Worm (Caenorhabditis elegans) whole organism, late embryonic: Measurements from ENCODE around the gene lsm-7.
"Not testable (repeated sequence)": the region's sequence is repeated elsewhere in the genome, so short reads cannot be mapped to it uniquely, and the experiment has no call there.

Experiments used
- C08G9.2 ChIP-seq: sonication (generic microtip); optimal IDR thresholded peaks from 2 replicates; lab custom pipeline; 2016; ENCODE audit warnings: mild to moderate bottlenecking, missing genetic modification characterization, moderate library complexity, missing compliant biosample characterization
- F13H6.1 ChIP-seq: sonication (generic microtip); optimal IDR thresholded peaks from 2 replicates; lab custom pipeline; 2016; ENCODE audit warnings: missing genetic modification characterization, missing compliant biosample characterization
- K02D7.2 ChIP-seq: sonication (generic microtip); optimal IDR thresholded peaks from 2 replicates; lab custom pipeline; 2017; ENCODE audit warnings: mild to moderate bottlenecking, missing genetic modification characterization, missing compliant biosample characterization
- K09A11.1 ChIP-seq: sonication (generic microtip); optimal IDR thresholded peaks from 2 replicates; lab custom pipeline; 2017; ENCODE audit warnings: antibody characterized with exemption, mild to moderate bottlenecking, missing genetic modification characterization, missing compliant biosample characterization; ENCODE audit not compliant: insufficient read depth
- T23F11.4 ChIP-seq: fragments of 200-800 bp; sonication (Bioruptor generic); optimal IDR thresholded peaks from 2 replicates; lab custom pipeline; 2018; ENCODE audit warnings: mild to moderate bottlenecking, missing genetic modification characterization, missing compliant biosample characterization
- ama-1 ChIP-seq: fragments of 150-350 bp; optimal IDR thresholded peaks from 2 replicates; lab custom pipeline; 2014
- ceh-14 ChIP-seq: sonication (generic microtip); optimal IDR thresholded peaks from 2 replicates; lab custom pipeline; 2016; ENCODE audit warnings: missing genotype, missing genetic modification characterization, missing compliant biosample characterization
- ceh-18 ChIP-seq: sonication (generic microtip); optimal IDR thresholded peaks from 2 replicates; lab custom pipeline; 2016; ENCODE audit warnings: missing genetic modification characterization, missing compliant biosample characterization
- ceh-22 ChIP-seq: sonication (generic microtip); optimal IDR thresholded peaks from 2 replicates; lab custom pipeline; 2017; ENCODE audit warnings: missing biosample characterization, missing genetic modification characterization
- ceh-30 ChIP-seq: fragments of 150-350 bp; optimal IDR thresholded peaks from 2 replicates; lab custom pipeline; 2014; ENCODE audit warnings: missing biosample characterization, missing genetic modification characterization
- ceh-31 ChIP-seq: sonication (generic microtip); optimal IDR thresholded peaks from 2 replicates; lab custom pipeline; 2016; ENCODE audit warnings: missing genetic modification characterization, missing compliant biosample characterization
- elt-2 ChIP-seq: sonication (generic microtip); optimal IDR thresholded peaks from 2 replicates; lab custom pipeline; 2016; ENCODE audit warnings: missing genetic modification reagents, missing genetic modification characterization, missing compliant biosample characterization
- elt-4 ChIP-seq: sonication (generic microtip); optimal IDR thresholded peaks from 2 replicates; lab custom pipeline; 2016; ENCODE audit warnings: missing genetic modification characterization, missing compliant biosample characterization
- ets-4 ChIP-seq: sonication (generic microtip); optimal IDR thresholded peaks from 2 replicates; lab custom pipeline; 2016; ENCODE audit warnings: missing genetic modification characterization, missing compliant biosample characterization
- eyg-1 ChIP-seq: sonication (generic microtip); optimal IDR thresholded peaks from 2 replicates; lab custom pipeline; 2016; ENCODE audit warnings: missing genotype, missing genetic modification characterization, missing compliant biosample characterization
- fax-1 ChIP-seq: sonication (generic microtip); optimal IDR thresholded peaks from 2 replicates; lab custom pipeline; 2016; ENCODE audit warnings: missing genotype, missing genetic modification characterization, missing compliant biosample characterization
- fkh-6 ChIP-seq: sonication (generic microtip); optimal IDR thresholded peaks from 2 replicates; lab custom pipeline; 2016; ENCODE audit warnings: missing genetic modification characterization, missing compliant biosample characterization
- gmeb-2 ChIP-seq: sonication (generic microtip); optimal IDR thresholded peaks from 2 replicates; lab custom pipeline; 2016; ENCODE audit warnings: missing genetic modification characterization, inconsistent platforms, missing compliant biosample characterization
- hlh-13 ChIP-seq: fragments of 200-800 bp; sonication (Bioruptor generic); optimal IDR thresholded peaks from 2 replicates; lab custom pipeline; 2018; ENCODE audit warnings: mild to moderate bottlenecking, missing genetic modification characterization, missing compliant biosample characterization
- hlh-15 ChIP-seq: sonication (generic microtip); optimal IDR thresholded peaks from 2 replicates; lab custom pipeline; 2016; ENCODE audit warnings: missing genetic modification characterization, missing compliant biosample characterization
- hlh-6 ChIP-seq: sonication (generic microtip); optimal IDR thresholded peaks from 2 replicates; lab custom pipeline; 2016; ENCODE audit warnings: missing genotype, missing genetic modification characterization, missing compliant biosample characterization
- hlh-8 ChIP-seq: sonication (generic microtip); optimal IDR thresholded peaks from 2 replicates; lab custom pipeline; 2016; ENCODE audit warnings: missing genotype, missing genetic modification characterization, missing compliant biosample characterization
- lim-6 ChIP-seq: sonication (generic microtip); optimal IDR thresholded peaks from 2 replicates; lab custom pipeline; 2016; ENCODE audit warnings: missing genetic modification characterization, missing compliant biosample characterization
- lin-11 ChIP-seq: fragments of 200-800 bp; sonication (Bioruptor generic); optimal IDR thresholded peaks from 2 replicates; lab custom pipeline; 2018; ENCODE audit warnings: mild to moderate bottlenecking, missing genetic modification characterization, missing compliant biosample characterization
- madf-2 ChIP-seq: sonication (generic microtip); optimal IDR thresholded peaks from 2 replicates; lab custom pipeline; 2017; ENCODE audit warnings: missing genetic modification characterization, missing compliant biosample characterization
- nhr-232 ChIP-seq: sonication (generic microtip); optimal IDR thresholded peaks from 2 replicates; lab custom pipeline; 2016; ENCODE audit warnings: missing genetic modification characterization, missing compliant biosample characterization
- npax-4 ChIP-seq: sonication (generic microtip); optimal IDR thresholded peaks from 2 replicates; lab custom pipeline; 2016; ENCODE audit warnings: missing genetic modification characterization, missing compliant biosample characterization
- pat-9 ChIP-seq: fragments of 200-800 bp; sonication (Bioruptor generic); optimal IDR thresholded peaks from 2 replicates; lab custom pipeline; 2018; ENCODE audit warnings: mild to moderate bottlenecking, missing genetic modification characterization, moderate library complexity, missing compliant biosample characterization
- pha-2 ChIP-seq: sonication (generic microtip); optimal IDR thresholded peaks from 2 replicates; lab custom pipeline; 2017; ENCODE audit warnings: mild to moderate bottlenecking, missing genetic modification characterization, missing compliant biosample characterization
- pha-4 ChIP-seq: fragments of 150-350 bp; optimal IDR thresholded peaks from 2 replicates; lab custom pipeline; 2018; ENCODE audit warnings: missing biosample characterization, missing genetic modification reagents, missing genetic modification characterization
- pqm-1 ChIP-seq: sonication (generic microtip); optimal IDR thresholded peaks from 2 replicates; lab custom pipeline; 2016; ENCODE audit warnings: missing genetic modification characterization, missing compliant biosample characterization
- pros-1 ChIP-seq: fragments of 150-350 bp; optimal IDR thresholded peaks from 2 replicates; lab custom pipeline; 2014; ENCODE audit warnings: missing biosample characterization, missing genetic modification reagents, missing genetic modification characterization
- sox-4 ChIP-seq: sonication (generic microtip); optimal IDR thresholded peaks from 2 replicates; lab custom pipeline; 2017; ENCODE audit warnings: mild to moderate bottlenecking, missing genetic modification characterization, inconsistent platforms, missing compliant biosample characterization
- syd-9 ChIP-seq: sonication (generic microtip); optimal IDR thresholded peaks from 2 replicates; lab custom pipeline; 2016; ENCODE audit warnings: mild to moderate bottlenecking, missing genetic modification characterization, moderate library complexity, missing compliant biosample characterization
- tbx-2 ChIP-seq: sonication (generic microtip); optimal IDR thresholded peaks from 2 replicates; lab custom pipeline; 2016; ENCODE audit warnings: missing genetic modification characterization, missing compliant biosample characterization
- ttx-3 ChIP-seq: sonication (generic microtip); optimal IDR thresholded peaks from 2 replicates; lab custom pipeline; 2016; ENCODE audit warnings: missing genetic modification reagents, missing genetic modification characterization, missing compliant biosample characterization
- unc-3 ChIP-seq, 2 experiments: fragments of 200-800 bp in 1 of 2; sonication (Bioruptor generic) in 1 of 2; sonication (generic microtip) in 1 of 2; conservative IDR thresholded peaks in 1 of 2; optimal IDR thresholded peaks in 1 of 2; 2 replicates each; pipeline versions ENCODE4 v1.3.6 to Lab custom; 2016 to 2022; ENCODE audit warnings: missing compliant biosample characterization in 2 of 2, missing genetic modification characterization in 2 of 2, missing genetic modification reagents in 1 of 2
- unc-55 ChIP-seq: sonication (generic microtip); optimal IDR thresholded peaks from 2 replicates; lab custom pipeline; 2017; ENCODE audit warnings: missing biosample characterization, missing genetic modification reagents, missing genetic modification characterization
- unc-86 ChIP-seq: sonication (generic microtip); optimal IDR thresholded peaks from 2 replicates; lab custom pipeline; 2016; ENCODE audit warnings: missing genetic modification characterization, missing compliant biosample characterization
- ztf-16 ChIP-seq: sonication (generic microtip); optimal IDR thresholded peaks from 2 replicates; lab custom pipeline; 2017; ENCODE audit warnings: missing genetic modification characterization, missing compliant biosample characterization

Gene lsm-7

ce11 chrIV:10954955-10955354 is 21.7 kb downstream of the lsm-7 start, which contains the start of gene Y69E1A.4:
Gene Y69E1A.4 (plus strand): TSS chrIV:10955255.
- not testable (repeated sequence) for TF ChIP-seq unc-86; F13H6.1 (tag; lab: Kevin White, UChicago); lim-6 (tag; lab: Kevin White, UChicago)

- no peak for TF ChIP-seq eyg-1
- peak; percentile 22 for TF ChIP-seq tbx-2 (tag; lab: Kevin White, UChicago)
- TF ChIP-seq lin-11 (tag; lab: Kevin White, UChicago): no peak
- peak; percentile 14 for TF ChIP-seq unc-55
Observed at ce11 chrIV:10957583-10958229, 24.4 kb downstream of the lsm-7 start, which contains the start of gene Y69E1A.5. Gene Y69E1A.5 (minus strand): TSS chrIV:10957655.

ce11 chrIV:10958230-10958588 is 24.9 kb downstream of the lsm-7 start, which contains the start of gene sri-19:
Gene sri-19 (plus strand): TSS chrIV:10958372.
- TF ChIP-seq ceh-18 (tag; lab: Kevin White, UChicago) (no peak), ceh-31 (no peak), elt-4 (tag; lab: Kevin White, UChicago) (no peak), ztf-16 (no peak), K02D7.2 (tag; lab: Kevin White, UChicago) (no peak), ets-4 (tag; lab: Kevin White, UChicago) (no peak), unc-3 (GFP tag; conservative IDR thresholded peaks at IDR 0.05; lab: Robert Waterston, UW) (no peak), unc-3 (tag; optimal IDR thresholded peaks at IDR 0.05; lab: Kevin White, UChicago) (no peak), nhr-232 (tag; lab: Kevin White, UChicago) (no peak), unc-86 (no peak), ceh-30 (tag; lab: Kevin White, UChicago) (no peak), F13H6.1 (tag; lab: Kevin White, UChicago) (no peak), fkh-6 (tag; lab: Kevin White, UChicago) (no peak), fax-1 (no peak), pqm-1 (tag; lab: Kevin White, UChicago) (no peak), tbx-2 (tag; lab: Kevin White, UChicago) (no peak), pha-2 (no peak), gmeb-2 (tag; lab: Kevin White, UChicago) (no peak), madf-2 (no peak)
- TF ChIP-seq, all 69 proteins: peak for 0

- no peak for TF ChIP-seq hlh-13 (GFP tag; lab: Kevin White, UChicago)
- no peak for TF ChIP-seq hlh-6 (tag; lab: Kevin White, UChicago)
- TF ChIP-seq pat-9 (tag; lab: Kevin White, UChicago): no peak
- TF ChIP-seq ama-1 (lab: Kevin White, UChicago): no peak
- TF ChIP-seq K02D7.2 (tag; lab: Kevin White, UChicago): no peak
- no peak for TF ChIP-seq ceh-14 (tag; lab: Kevin White, UChicago)
- no peak for TF ChIP-seq ceh-18 (tag; lab: Kevin White, UChicago)
- TF ChIP-seq syd-9 (tag; lab: Kevin White, UChicago): no peak
- no peak for TF ChIP-seq elt-2 (tag; lab: Kevin White, UChicago)
- TF ChIP-seq tbx-2 (tag; lab: Kevin White, UChicago): no peak
- no peak for TF ChIP-seq K09A11.1 (tag; lab: Kevin White, UChicago)
- TF ChIP-seq pros-1 (tag; lab: Kevin White, UChicago): no peak
- no peak for TF ChIP-seq T23F11.4
- no peak for TF ChIP-seq hlh-8 (tag; lab: Kevin White, UChicago)
- TF ChIP-seq sox-4 (tag; lab: Kevin White, UChicago): no peak
Observed at ce11 chrIV:10964688-10965087, 31.4 kb downstream of the lsm-7 start.

ce11 chrIV:10966359-10966758 is 33.1 kb downstream of the lsm-7 start, which contains the start of the genes aqp-3 and Y69E1A.8:
Gene aqp-3 (minus strand): TSS chrIV:10966459.
Gene Y69E1A.8 (plus strand): TSS chrIV:10966604.
- no peak for TF ChIP-seq unc-86
- TF ChIP-seq ztf-16: no peak
- TF ChIP-seq ceh-22: no peak
- no peak for TF ChIP-seq hlh-15 (tag; lab: Kevin White, UChicago)
- TF ChIP-seq T23F11.4: no peak
- no peak for TF ChIP-seq unc-55
- no peak for TF ChIP-seq npax-4 (tag; lab: Kevin White, UChicago)
- TF ChIP-seq pha-4 (tag; lab: Kevin White, UChicago): no peak
- no peak for TF ChIP-seq lim-6 (tag; lab: Kevin White, UChicago)
- no peak for TF ChIP-seq ttx-3 (tag; lab: Kevin White, UChicago)
- TF ChIP-seq hlh-13 (GFP tag; lab: Kevin White, UChicago): no peak
- no peak for TF ChIP-seq K02D7.2 (tag; lab: Kevin White, UChicago)
- no peak for TF ChIP-seq pat-9 (tag; lab: Kevin White, UChicago)
- no peak for TF ChIP-seq ceh-18 (tag; lab: Kevin White, UChicago)
- no peak for TF ChIP-seq syd-9 (tag; lab: Kevin White, UChicago)
- TF ChIP-seq tbx-2 (tag; lab: Kevin White, UChicago): no peak
- TF ChIP-seq C08G9.2: no peak
